Worm (Caenorhabditis elegans) whole organism, midembryonic: ENCODE data around the gene C02F5.12.
A peak's percentile ranks its signal among the peaks of the same experiment; 100 is the strongest.

Source experiments
- T22C8.4 ChIP-seq: fragments of 200-800 bp; sonication (Bioruptor generic); IDR thresholded peaks from 2 replicates; pipeline ENCODE4 v1.3.6; 2022; ENCODE audit warnings: missing genetic modification characterization, missing compliant biosample characterization
- cog-1 ChIP-seq: sonication (generic microtip); optimal IDR thresholded peaks from 2 replicates; lab custom pipeline; 2016; ENCODE audit warnings: missing genetic modification characterization, missing compliant biosample characterization
- flt-1 ChIP-seq: fragments of 200-800 bp; sonication (Bioruptor generic); IDR thresholded peaks from 2 replicates; pipeline ENCODE4 v1.3.6; 2022; ENCODE audit warnings: missing genetic modification characterization, missing compliant biosample characterization
- klf-2 ChIP-seq: fragments of 200-800 bp; sonication (Bioruptor generic); conservative IDR thresholded peaks from 2 replicates; pipeline ENCODE4 v1.3.6; 2022; ENCODE audit warnings: missing genetic modification reagents, missing genetic modification characterization, missing compliant biosample characterization
- med-1 ChIP-seq: sonication (generic microtip); optimal IDR thresholded peaks from 2 replicates; lab custom pipeline; 2017; ENCODE audit warnings: missing genetic modification characterization, mild to moderate bottlenecking, missing compliant biosample characterization, antibody characterized with exemption, missing genetic modification reagents; ENCODE audit not compliant: insufficient read depth
- ref-1 ChIP-seq: fragments of 200-800 bp; sonication (Bioruptor generic); conservative IDR thresholded peaks from 2 replicates; pipeline ENCODE4 v1.3.6; 2022; ENCODE audit warnings: missing genetic modification reagents, missing genetic modification characterization, missing compliant biosample characterization
- tab-1 ChIP-seq: fragments of 200-800 bp; sonication (Bioruptor generic); IDR thresholded peaks from 2 replicates; pipeline ENCODE4 v1.3.6; 2022; ENCODE audit warnings: missing genetic modification characterization, missing compliant biosample characterization
- ztf-23 ChIP-seq: fragments of 200-800 bp; sonication (Bioruptor generic); IDR thresholded peaks from 2 replicates; pipeline ENCODE4 v1.3.6; 2022; ENCODE audit warnings: missing genetic modification reagents, missing genetic modification characterization, missing compliant biosample characterization
- ztf-29 ChIP-seq: fragments of 200-800 bp; sonication (Bioruptor generic); IDR thresholded peaks from 2 replicates; pipeline ENCODE4 v1.3.6; 2022; ENCODE audit warnings: missing genetic modification reagents, missing genetic modification characterization, missing compliant biosample characterization

Gene C02F5.12

ce11 chrIII:8279567-8279966, 36.7 kb upstream of the C02F5.12 start:
- TF ChIP-seq cog-1: no peak
- no peak for TF ChIP-seq ref-1 (GFP tag; lab: Robert Waterston, UW)
- TF ChIP-seq ztf-29 (GFP tag; lab: Robert Waterston, UW): no peak
- TF ChIP-seq T22C8.4 (GFP tag; lab: Robert Waterston, UW): no peak
- TF ChIP-seq tab-1 (GFP tag; lab: Robert Waterston, UW): no peak
- no peak for TF ChIP-seq klf-2 (GFP tag; lab: Robert Waterston, UW)
- TF ChIP-seq flt-1 (GFP tag; lab: Robert Waterston, UW): no peak
- TF ChIP-seq med-1 (GFP tag; lab: Kevin White, UChicago): no peak
- no peak for TF ChIP-seq ztf-23

- TF ChIP-seq ztf-23 (no peak), ztf-29 (GFP tag; lab: Robert Waterston, UW) (no peak), med-1 (GFP tag; lab: Kevin White, UChicago) (no peak), tab-1 (GFP tag; lab: Robert Waterston, UW) (no peak), klf-2 (GFP tag; lab: Robert Waterston, UW) (no peak), flt-1 (GFP tag; lab: Robert Waterston, UW) (no peak), ref-1 (GFP tag; lab: Robert Waterston, UW) (no peak), T22C8.4 (GFP tag; lab: Robert Waterston, UW) (no peak), cog-1 (no peak)
Measured at ce11 chrIII:8278801-8279200, 36.0 kb upstream of the C02F5.12 start, which contains the start of gene mig-10. Gene mig-10 (plus strand): TSS chrIII:8279101.

- no peak for TF ChIP-seq T22C8.4 (GFP tag; lab: Robert Waterston, UW)
- no peak for TF ChIP-seq ref-1 (GFP tag; lab: Robert Waterston, UW)
- no peak for TF ChIP-seq flt-1 (GFP tag; lab: Robert Waterston, UW)
- TF ChIP-seq tab-1 (GFP tag; lab: Robert Waterston, UW): no peak
Measured at ce11 chrIII:8275871-8276270, 33.0 kb upstream of the C02F5.12 start, which contains the start of gene clec-160. Gene clec-160 (minus strand): TSS chrIII:8275971.

ce11 chrIII:8271676-8272225, 28.9 kb upstream of the C02F5.12 start, which contains the start of the genes mps-4 and F09G8.10:
Gene mps-4 (minus strand): TSS chrIII:8271776.
Gene F09G8.10 (minus strand): TSS chrIII:8272175.
- TF ChIP-seq tab-1 (GFP tag; lab: Robert Waterston, UW) (no peak), ztf-29 (GFP tag; lab: Robert Waterston, UW) (no peak), ref-1 (GFP tag; lab: Robert Waterston, UW) (no peak), T22C8.4 (GFP tag; lab: Robert Waterston, UW) (no peak), flt-1 (GFP tag; lab: Robert Waterston, UW) (no peak), ztf-23 (no peak), med-1 (GFP tag; lab: Kevin White, UChicago) (no peak), klf-2 (GFP tag; lab: Robert Waterston, UW) (no peak), cog-1 (no peak)

- TF ChIP-seq cog-1 (no peak), tab-1 (GFP tag; lab: Robert Waterston, UW) (no peak), med-1 (GFP tag; lab: Kevin White, UChicago) (no peak), T22C8.4 (GFP tag; lab: Robert Waterston, UW) (no peak), ref-1 (GFP tag; lab: Robert Waterston, UW) (no peak), flt-1 (GFP tag; lab: Robert Waterston, UW) (no peak), klf-2 (GFP tag; lab: Robert Waterston, UW) (no peak), ztf-29 (GFP tag; lab: Robert Waterston, UW) (no peak), ztf-23 (no peak)
Measured at ce11 chrIII:8268296-8268695, 25.5 kb upstream of the C02F5.12 start, which contains the start of the genes F09G8.7 and crn-7. Gene F09G8.7 (minus strand): TSS chrIII:8268355. Gene crn-7 (plus strand): TSS chrIII:8268531.

- TF ChIP-seq cog-1 (no peak), flt-1 (GFP tag; lab: Robert Waterston, UW) (0 out of 2 replicates have a peak, but pooled peaks have one; percentile 23)
Measured at ce11 chrIII:8265753-8266152, 22.9 kb upstream of the C02F5.12 start, which contains the start of gene mrps-9. Gene mrps-9 (plus strand): TSS chrIII:8266062.

ce11 chrIII:8263377-8263776, 20.5 kb upstream of the C02F5.12 start, which contains the start of gene col-91:
Gene col-91 (minus strand): TSS chrIII:8263664.
- no peak for TF ChIP-seq ztf-29 (GFP tag; lab: Robert Waterston, UW)
- TF ChIP-seq tab-1 (GFP tag; lab: Robert Waterston, UW): no peak
- TF ChIP-seq ref-1 (GFP tag; lab: Robert Waterston, UW): no peak
- no peak for TF ChIP-seq klf-2 (GFP tag; lab: Robert Waterston, UW)
- TF ChIP-seq cog-1: no peak
- no peak for TF ChIP-seq flt-1 (GFP tag; lab: Robert Waterston, UW)

- no peak for TF ChIP-seq med-1 (GFP tag; lab: Kevin White, UChicago)
- no peak for TF ChIP-seq cog-1
- TF ChIP-seq T22C8.4 (GFP tag; lab: Robert Waterston, UW): no peak
- no peak for TF ChIP-seq ref-1 (GFP tag; lab: Robert Waterston, UW)
- TF ChIP-seq tab-1 (GFP tag; lab: Robert Waterston, UW): no peak
- TF ChIP-seq ztf-29 (GFP tag; lab: Robert Waterston, UW): no peak
- TF ChIP-seq ztf-23: no peak
- no peak for TF ChIP-seq flt-1 (GFP tag; lab: Robert Waterston, UW)
- TF ChIP-seq klf-2 (GFP tag; lab: Robert Waterston, UW): no peak
Measured at ce11 chrIII:8262599-8262998, 19.8 kb upstream of the C02F5.12 start.

- TF ChIP-seq med-1 (GFP tag; lab: Kevin White, UChicago) (no peak), ztf-23 (no peak), ztf-29 (GFP tag; lab: Robert Waterston, UW) (no peak), klf-2 (GFP tag; lab: Robert Waterston, UW) (no peak)
Measured at ce11 chrIII:8258045-8258444, 15.2 kb upstream of the C02F5.12 start, which contains the start of gene ncr-2. Gene ncr-2 (plus strand): TSS chrIII:8258345.
